Worm (Caenorhabditis elegans): ENCODE measurements around the gene tkt-1.

tkt-1 gene

DNA sequence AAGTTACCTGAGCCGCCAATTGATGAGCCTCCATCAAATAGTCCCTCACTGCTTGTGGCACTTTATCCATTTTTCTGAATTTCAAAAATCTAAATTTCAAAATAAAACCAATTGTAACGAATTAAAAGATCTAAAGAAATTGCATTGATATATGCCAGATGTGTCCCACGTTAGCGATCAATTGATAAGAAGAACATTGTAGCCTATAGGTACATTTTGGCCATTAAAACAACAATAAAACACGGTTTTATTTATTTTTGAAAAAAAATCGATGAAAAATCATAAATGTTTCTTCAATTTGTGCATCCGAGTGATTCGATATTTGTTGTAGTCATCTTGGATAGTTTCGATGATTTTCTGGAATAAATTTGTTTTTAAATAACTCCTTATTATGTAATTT is 4.4 kb upstream of the tkt-1 start, which contains the start of gene ech-8:
Gene ech-8 (minus strand): TSS at position 132 of the 400 bp plus-strand sequence.
- no peak for TF ChIP-seq tlf-1 (GFP tag; optimal IDR thresholded peaks at IDR 0.05)
- no peak for TF ChIP-seq Y53F4B.3 (GFP tag; IDR thresholded peaks at IDR 0.05)
- no peak for TF ChIP-seq gei-17 (GFP tag; optimal IDR thresholded peaks at IDR 0.05)
- TF ChIP-seq nhr-80 (tag; optimal IDR thresholded peaks at IDR 0.05): no peak
- no peak for TF ChIP-seq ceh-79 (tag; optimal IDR thresholded peaks at IDR 0.05)
- TF ChIP-seq ZK185.1 (tag; optimal IDR thresholded peaks at IDR 0.05; ENCODE audit: poor library complexity, severe bottlenecking): no peak
- TF ChIP-seq B0019.2 (GFP tag; conservative IDR thresholded peaks at IDR 0.05): no peak

DNA sequence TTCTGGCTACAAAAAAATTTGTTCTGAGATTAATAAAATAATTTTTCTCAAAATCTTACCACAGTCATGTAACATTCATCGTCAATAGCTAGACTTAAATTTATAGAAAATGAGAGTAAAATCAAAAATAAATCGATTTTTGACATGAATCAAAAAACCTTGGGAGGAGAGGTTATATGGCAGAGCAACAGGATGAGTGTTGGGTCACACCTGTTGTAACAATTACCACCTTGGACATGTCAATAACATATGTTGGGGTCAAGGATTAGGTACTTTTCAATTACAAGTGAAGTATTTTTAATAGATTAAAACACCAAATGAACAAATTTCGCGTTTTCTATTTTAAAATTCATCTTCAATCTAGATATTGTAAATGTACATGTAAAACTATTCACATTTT is 1.8 kb upstream of the tkt-1 start, which contains the start of gene lipl-7:
Gene lipl-7 (minus strand): TSS at position 165 of the 400 bp plus-strand sequence.
- TF ChIP-seq madf-10 (tag; optimal IDR thresholded peaks at IDR 0.05) (no peak), attf-3 (GFP tag; conservative IDR thresholded peaks at IDR 0.05) (no peak), egrh-3 (GFP tag; IDR thresholded peaks at IDR 0.05) (no peak), ztf-6 (GFP tag; IDR thresholded peaks at IDR 0.05) (no peak), sea-2 (GFP tag; IDR thresholded peaks at IDR 0.05) (no peak), F57C9.4 (tag; optimal IDR thresholded peaks at IDR 0.05) (no peak), hrde-1 (tag; optimal IDR thresholded peaks at IDR 0.05; ENCODE audit: borderline replicate concordance) (no peak), egl-44 (GFP tag; IDR thresholded peaks at IDR 0.05) (no peak), ama-1 (optimal IDR thresholded peaks at IDR 0.05) (no peak), ama-1 (GFP tag; optimal IDR thresholded peaks at IDR 0.05) (no peak)

DNA sequence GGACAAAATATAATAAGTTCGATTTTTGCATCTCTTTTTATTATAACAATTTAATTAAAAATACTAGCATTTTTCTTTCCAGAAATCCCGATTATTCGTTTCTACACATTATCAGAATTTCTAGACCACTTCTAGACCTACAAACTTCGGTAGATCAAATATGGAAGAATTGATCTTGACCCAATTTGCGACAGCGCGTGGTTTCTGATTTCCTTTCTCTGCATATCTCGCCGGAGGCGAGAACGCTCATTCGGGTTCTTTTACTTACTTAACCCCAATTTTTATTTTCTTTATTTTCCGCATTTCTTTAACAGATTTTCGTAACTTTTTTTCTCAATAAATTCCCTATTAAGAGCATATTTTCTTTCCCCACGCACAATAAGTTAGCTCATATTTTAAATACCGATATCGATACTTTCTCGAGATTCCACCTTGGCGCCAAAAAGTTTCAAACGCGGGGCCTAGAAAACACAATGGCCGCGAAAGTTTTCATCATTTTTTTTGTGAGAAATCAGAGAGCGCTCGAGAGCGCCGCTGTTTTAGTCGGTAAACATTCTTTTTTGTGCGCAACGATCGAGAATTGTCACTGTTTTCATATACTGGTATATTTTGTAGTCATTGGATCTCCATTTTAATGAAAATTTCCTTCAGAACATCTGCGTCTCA is 821 bp upstream of the tkt-1 start:
- peak; percentile 62; the same call in 1 of the 2 replicates for TF ChIP-seq dox-1 (GFP tag; IDR thresholded peaks at IDR 0.05)
- no peak for TF ChIP-seq Y56A3A.18 (GFP tag; IDR thresholded peaks at IDR 0.05)
- peak; percentile 24 for TF ChIP-seq ZK185.1 (tag; optimal IDR thresholded peaks at IDR 0.05; ENCODE audit: poor library complexity, severe bottlenecking)
- TF ChIP-seq rpc-1 (optimal IDR thresholded peaks at IDR 0.05): no peak
- TF ChIP-seq rpc-1 (tag; optimal IDR thresholded peaks at IDR 0.05): no peak
- no peak for TF ChIP-seq unc-62 (GFP tag; optimal IDR thresholded peaks at IDR 0.05)
- TF ChIP-seq efl-1 (GFP tag; optimal IDR thresholded peaks at IDR 0.05): peak; percentile 81
- TF ChIP-seq D2030.7 (GFP tag; IDR thresholded peaks at IDR 0.05): peak; percentile 44
- TF ChIP-seq madf-6 (GFP tag; IDR thresholded peaks at IDR 0.05): peak; percentile 91
- 0 out of 2 replicates have a peak, but pooled peaks have one; percentile 48 for TF ChIP-seq hsf-1 (GFP tag; IDR thresholded peaks at IDR 0.05)
- no peak for TF ChIP-seq ztf-26 (tag; optimal IDR thresholded peaks at IDR 0.05)
- TF ChIP-seq F52B5.7 (tag; optimal IDR thresholded peaks at IDR 0.05): no peak
- no peak for TF ChIP-seq tlf-1 (GFP tag; optimal IDR thresholded peaks at IDR 0.05)
- TF ChIP-seq snpc-3.4 (tag; optimal IDR thresholded peaks at IDR 0.05): no peak
- peak; percentile 20 for TF ChIP-seq lsl-1 (GFP tag; optimal IDR thresholded peaks at IDR 0.05)
- TF ChIP-seq F22D6.2 (tag; optimal IDR thresholded peaks at IDR 0.05): no peak
- TF ChIP-seq xnd-1 (tag; optimal IDR thresholded peaks at IDR 0.05): peak; percentile 64
- no peak for TF ChIP-seq lag-1 (GFP tag; IDR thresholded peaks at IDR 0.05)
- TF ChIP-seq ceh-91 (GFP tag; IDR thresholded peaks at IDR 0.05): peak; percentile 42; the same call in 1 of the 2 replicates
- TF ChIP-seq lir-1 (GFP tag; conservative IDR thresholded peaks at IDR 0.05): no peak
- peak in 1 of 3 experiments; percentile 59 for TF ChIP-seq lin-35 (GFP tag; optimal IDR thresholded peaks at IDR 0.05)
- no peak for TF ChIP-seq T07F8.4 (tag; optimal IDR thresholded peaks at IDR 0.05)
- peak; percentile 48 for TF ChIP-seq lin-54 (GFP tag; optimal IDR thresholded peaks at IDR 0.05)
- TF ChIP-seq rcor-1 (GFP tag; IDR thresholded peaks at IDR 0.05): no peak
- TF ChIP-seq hrde-1 (tag; optimal IDR thresholded peaks at IDR 0.05; ENCODE audit: borderline replicate concordance): no peak
- peak; percentile 1 for TF ChIP-seq unc-130 (GFP tag; optimal IDR thresholded peaks at IDR 0.05)
- TF ChIP-seq pbrm-1 (GFP tag; IDR thresholded peaks at IDR 0.05): peak; percentile 20; the same call in 1 of the 2 replicates
- no peak for TF ChIP-seq B0035.1 (tag; optimal IDR thresholded peaks at IDR 0.05)
- TF ChIP-seq dpl-1 (GFP tag; optimal IDR thresholded peaks at IDR 0.05): peak; percentile 56
- no peak for TF ChIP-seq mcd-1 (GFP tag; IDR thresholded peaks at IDR 0.05)
- TF ChIP-seq rec-8 (tag; optimal IDR thresholded peaks at IDR 0.05): no peak
- no peak for TF ChIP-seq pha-4 (tag; optimal IDR thresholded peaks at IDR 0.05)

Measured in whole organism, young adult.